Fruit fly (Drosophila melanogaster): ENCODE data around the gene CG9399.

dm6 chr3R:9529387-9529897 lies 44.6 kb downstream of the CG9399 start:
- TF ChIP-seq h (GFP tag; optimal IDR thresholded peaks at IDR 0.05), result no peak
- no peak for TF ChIP-seq psq (GFP tag; optimal IDR thresholded peaks at IDR 0.05)
- no peak for TF ChIP-seq Abd-B (GFP tag; optimal IDR thresholded peaks at IDR 0.05)
- no peak for TF ChIP-seq OdsH (GFP tag; optimal IDR thresholded peaks at IDR 0.05)
- TF ChIP-seq CG32264 (GFP tag; optimal IDR thresholded peaks at IDR 0.05), result no peak

Measured in whole organism, wandering third instar larva.